Fruit fly (Drosophila melanogaster) whole organism, embryonic: ENCODE results near the gene Vps26.
A peak's percentile ranks its signal among the peaks of the same experiment; 100 is the strongest.

Experiments used
- Antp ChIP-seq: fragments of 200-800 bp; sonication (Bioruptor generic); optimal IDR thresholded peaks from 3 replicates; lab custom pipeline; 2016; ENCODE audit warnings: missing biosample characterization, missing genetic modification characterization
- CG10462 ChIP-seq: fragments of 200-800 bp; sonication (Bioruptor generic); optimal IDR thresholded peaks from 2 replicates; lab custom pipeline; 2016; ENCODE audit warnings: missing biosample characterization, missing genetic modification characterization
- CG10543 ChIP-seq: fragments of 200-800 bp; sonication (Bioruptor generic); optimal IDR thresholded peaks from 3 replicates; lab custom pipeline; 2017; ENCODE audit warnings: missing biosample characterization, mild to moderate bottlenecking, missing genetic modification characterization, moderate library complexity
- CG10565 ChIP-seq: fragments of 200-800 bp; sonication (Bioruptor generic); optimal IDR thresholded peaks from 3 replicates; lab custom pipeline; 2016; ENCODE audit warnings: missing biosample characterization, mild to moderate bottlenecking, missing genetic modification characterization
- CG10979 ChIP-seq: fragments of 200-800 bp; sonication (Bioruptor generic); optimal IDR thresholded peaks from 2 replicates; lab custom pipeline; 2018; ENCODE audit warnings: missing biosample characterization, mild to moderate bottlenecking, missing genetic modification characterization, moderate library complexity
- CG11504 ChIP-seq: fragments of 200-800 bp; sonication (Bioruptor generic); optimal IDR thresholded peaks from 3 replicates; lab custom pipeline; 2019; ENCODE audit warnings: missing biosample characterization, mild to moderate bottlenecking, missing genetic modification characterization, moderate library complexity
- CG12104 ChIP-seq: fragments of 200-800 bp; sonication (Bioruptor generic); optimal IDR thresholded peaks from 3 replicates; lab custom pipeline; 2016; ENCODE audit warnings: missing biosample characterization, missing genetic modification characterization
- CG12219 ChIP-seq: fragments of 200-800 bp; sonication (Bioruptor generic); optimal IDR thresholded peaks from 3 replicates; lab custom pipeline; 2018; ENCODE audit warnings: missing biosample characterization, mild to moderate bottlenecking, missing genetic modification characterization
- CG13894 ChIP-seq: fragments of 200-800 bp; sonication (Bioruptor generic); optimal IDR thresholded peaks from 3 replicates; lab custom pipeline; 2018; ENCODE audit warnings: missing biosample characterization, mild to moderate bottlenecking, missing genetic modification characterization, moderate library complexity
- CG14050 ChIP-seq: fragments of 200-800 bp; sonication (Bioruptor generic); IDR thresholded peaks from 3 replicates; pipeline ENCODE4 v1.3.6; 2022; ENCODE audit warnings: missing biosample characterization, missing genetic modification characterization
- CG14667 ChIP-seq: fragments of 200-800 bp; sonication (Bioruptor generic); IDR thresholded peaks from 2 replicates; pipeline ENCODE4 v1.3.6; 2022; ENCODE audit warnings: missing biosample characterization, missing genetic modification characterization
- CG1602 ChIP-seq: fragments of 200-800 bp; sonication (Bioruptor generic); optimal IDR thresholded peaks from 3 replicates; lab custom pipeline; 2016; ENCODE audit warnings: missing biosample characterization, missing genetic modification characterization
- CG17568 ChIP-seq: fragments of 200-800 bp; sonication (Bioruptor generic); optimal IDR thresholded peaks from 2 replicates; lab custom pipeline; 2018; ENCODE audit warnings: missing biosample characterization, mild to moderate bottlenecking, missing genetic modification characterization, moderate library complexity
- CG31441 ChIP-seq: fragments of 200-800 bp; sonication (Bioruptor generic); IDR thresholded peaks from 2 replicates; pipeline ENCODE4 v1.3.6; 2022; ENCODE audit warnings: missing biosample characterization, missing genetic modification characterization
- CG32532 ChIP-seq: fragments of 200-800 bp; sonication (Bioruptor generic); IDR thresholded peaks from 2 replicates; pipeline ENCODE4 v1.3.6; 2022; ENCODE audit warnings: missing biosample characterization, missing genetic modification characterization
- CG3847 ChIP-seq: fragments of 200-800 bp; sonication (Bioruptor generic); IDR thresholded peaks from 2 replicates; pipeline ENCODE4 v1.3.6; 2022; ENCODE audit warnings: missing biosample characterization, missing genetic modification characterization
- CG4730 ChIP-seq: fragments of 200-800 bp; sonication (Bioruptor generic); IDR thresholded peaks from 2 replicates; pipeline ENCODE4 v1.3.6; 2022; ENCODE audit warnings: missing biosample characterization, missing genetic modification characterization
- CG7745 ChIP-seq: fragments of 200-800 bp; sonication (Bioruptor generic); optimal IDR thresholded peaks from 2 replicates; lab custom pipeline; 2018; ENCODE audit warnings: missing biosample characterization, mild to moderate bottlenecking, missing genetic modification characterization, moderate library complexity
- CG9215 ChIP-seq: fragments of 200-800 bp; sonication (Bioruptor generic); IDR thresholded peaks from 2 replicates; pipeline ENCODE4 v1.3.6; 2022; ENCODE audit warnings: missing biosample characterization, missing genetic modification characterization
- Dad ChIP-seq: fragments of 200-800 bp; sonication (Bioruptor generic); optimal IDR thresholded peaks from 3 replicates; lab custom pipeline; 2016; ENCODE audit warnings: missing biosample characterization, missing genetic modification characterization
- Dll ChIP-seq: fragments of 200-800 bp; sonication (Bioruptor generic); IDR thresholded peaks from 4 replicates; pipeline ENCODE4 v1.3.6; 2022; ENCODE audit warnings: missing biosample characterization, missing genetic modification characterization; ENCODE audit not compliant: partially characterized antibody
- Dref ChIP-seq: fragments of 200-800 bp; sonication (Bioruptor generic); IDR thresholded peaks from 2 replicates; pipeline ENCODE4 v1.3.6; 2022; ENCODE audit warnings: missing biosample characterization, missing genetic modification characterization
- Ets65A ChIP-seq: fragments of 200-800 bp; sonication (Bioruptor generic); peaks from one replicate; lab custom pipeline; 2016; ENCODE audit warnings: missing biosample characterization, missing genetic modification characterization
- H15 ChIP-seq: fragments of 200-800 bp; sonication (Bioruptor generic); IDR thresholded peaks from 3 replicates; pipeline ENCODE4 v1.3.6; 2022; ENCODE audit warnings: missing biosample characterization, missing genetic modification characterization
- HmgZ ChIP-seq: fragments of 200-800 bp; sonication (Bioruptor generic); optimal IDR thresholded peaks from 2 replicates; lab custom pipeline; 2018; ENCODE audit warnings: missing biosample characterization, mild to moderate bottlenecking, missing genetic modification characterization
- Lhr ChIP-seq: fragments of 200-800 bp; sonication (Bioruptor generic); optimal IDR thresholded peaks from 3 replicates; lab custom pipeline; 2017; ENCODE audit warnings: mild to moderate bottlenecking, missing biosample characterization, missing genetic modification reagents, missing genetic modification characterization
- Mrtf ChIP-seq: fragments of 200-800 bp; sonication (Bioruptor generic); IDR thresholded peaks from 3 replicates; pipeline ENCODE4 v1.3.6; 2022; ENCODE audit warnings: missing biosample characterization, missing genetic modification characterization
- Oaz ChIP-seq: fragments of 200-800 bp; sonication (Bioruptor generic); IDR thresholded peaks from 2 replicates; pipeline ENCODE4 v1.3.6; 2022; ENCODE audit warnings: missing biosample characterization, missing genetic modification characterization
- Oli ChIP-seq: fragments of 200-800 bp; sonication (Bioruptor generic); optimal IDR thresholded peaks from 2 replicates; lab custom pipeline; 2018; ENCODE audit warnings: missing biosample characterization, mild to moderate bottlenecking, missing genetic modification characterization, moderate library complexity
- Poxn ChIP-seq: fragments of 200-800 bp; sonication (Bioruptor generic); IDR thresholded peaks from 2 replicates; pipeline ENCODE4 v1.3.6; 2022; ENCODE audit warnings: missing biosample characterization, missing genetic modification characterization
- Rx ChIP-seq: fragments of 200-800 bp; sonication (Bioruptor generic); IDR thresholded peaks from 2 replicates; pipeline ENCODE4 v1.3.6; 2022; ENCODE audit warnings: missing biosample characterization, missing genetic modification characterization
- Six4 ChIP-seq: fragments of 200-800 bp; sonication (Bioruptor generic); optimal IDR thresholded peaks from 2 replicates; lab custom pipeline; 2016; ENCODE audit warnings: missing biosample characterization, missing genetic modification characterization
- Sry-β ChIP-seq: fragments of 200-800 bp; sonication (Bioruptor generic); optimal IDR thresholded peaks from 2 replicates; lab custom pipeline; 2018; ENCODE audit warnings: missing biosample characterization, mild to moderate bottlenecking, missing genetic modification characterization, moderate library complexity
- az2 ChIP-seq: fragments of 200-800 bp; sonication (Bioruptor generic); optimal IDR thresholded peaks from 3 replicates; lab custom pipeline; 2016; ENCODE audit warnings: missing biosample characterization, missing genetic modification characterization
- btn ChIP-seq: fragments of 200-800 bp; sonication (Bioruptor generic); optimal IDR thresholded peaks from 2 replicates; lab custom pipeline; 2016; ENCODE audit warnings: missing biosample characterization, missing genetic modification characterization
- cg ChIP-seq: fragments of 200-800 bp; sonication (Bioruptor generic); optimal IDR thresholded peaks from 3 replicates; lab custom pipeline; 2019; ENCODE audit warnings: missing biosample characterization, mild to moderate bottlenecking, missing genetic modification characterization, moderate library complexity
- chinmo ChIP-seq: fragments of 200-800 bp; sonication (Bioruptor generic); IDR thresholded peaks from 4 replicates; pipeline ENCODE4 v1.3.6; 2022; ENCODE audit warnings: missing biosample characterization, missing genetic modification characterization; ENCODE audit not compliant: partially characterized antibody
- crol ChIP-seq: fragments of 200-800 bp; sonication (Bioruptor generic); IDR thresholded peaks from 2 replicates; pipeline ENCODE4 v1.3.6; 2022; ENCODE audit warnings: missing biosample characterization, missing genetic modification characterization
- cwo ChIP-seq: fragments of 200-800 bp; sonication (Bioruptor generic); optimal IDR thresholded peaks from 3 replicates; lab custom pipeline; 2017; ENCODE audit warnings: missing biosample characterization, missing genetic modification characterization, mild to moderate bottlenecking, moderate library complexity, missing genetic modification reagents
- exex ChIP-seq: fragments of 200-800 bp; sonication (Bioruptor generic); optimal IDR thresholded peaks from 4 replicates; lab custom pipeline; 2018; ENCODE audit warnings: missing biosample characterization, mild to moderate bottlenecking, missing genetic modification characterization, moderate library complexity
- fd64A ChIP-seq: fragments of 200-800 bp; sonication (Bioruptor generic); optimal IDR thresholded peaks from 3 replicates; lab custom pipeline; 2018; ENCODE audit warnings: missing biosample characterization, mild to moderate bottlenecking, missing genetic modification characterization
- ham ChIP-seq: fragments of 200-800 bp; sonication (Bioruptor generic); IDR thresholded peaks from 2 replicates; pipeline ENCODE4 v1.3.6; 2022; ENCODE audit warnings: missing biosample characterization, missing genetic modification characterization
- luna ChIP-seq: fragments of 200-800 bp; sonication (Bioruptor generic); optimal IDR thresholded peaks from 2 replicates; lab custom pipeline; 2016; ENCODE audit warnings: missing biosample characterization, missing genetic modification characterization
- mirr ChIP-seq: fragments of 200-800 bp; sonication (Bioruptor generic); optimal IDR thresholded peaks from 3 replicates; lab custom pipeline; 2018; ENCODE audit warnings: missing biosample characterization, mild to moderate bottlenecking, missing genetic modification characterization
- nerfin-2 ChIP-seq: fragments of 200-800 bp; sonication (Bioruptor generic); IDR thresholded peaks from 2 replicates; pipeline ENCODE4 v1.3.6; 2022; ENCODE audit warnings: missing biosample characterization, missing genetic modification characterization; ENCODE audit not compliant: partially characterized antibody
- peb ChIP-seq: fragments of 200-800 bp; sonication (Bioruptor generic); IDR thresholded peaks from 2 replicates; pipeline ENCODE4 v1.3.6; 2022; ENCODE audit warnings: missing biosample characterization, missing genetic modification characterization
- pnt ChIP-seq: fragments of 200-800 bp; sonication (Bioruptor generic); optimal IDR thresholded peaks from 3 replicates; lab custom pipeline; 2016; ENCODE audit warnings: missing biosample characterization, missing genetic modification characterization
- sens ChIP-seq: fragments of 200-800 bp; sonication (Bioruptor generic); peaks from one replicate; lab custom pipeline; 2016; ENCODE audit warnings: missing biosample characterization, missing genetic modification characterization
- sim ChIP-seq: fragments of 200-800 bp; sonication (Bioruptor generic); IDR thresholded peaks from 2 replicates; pipeline ENCODE4 v1.3.6; 2022; ENCODE audit warnings: missing biosample characterization, missing genetic modification characterization
- sug ChIP-seq: fragments of 200-800 bp; optimal IDR thresholded peaks from 2 replicates; lab custom pipeline; 2019; ENCODE audit warnings: missing biosample characterization, mild to moderate bottlenecking, missing genetic modification characterization, moderate library complexity
- twi ChIP-seq: fragments of 200-800 bp; optimal IDR thresholded peaks from 2 replicates; lab custom pipeline; 2019; ENCODE audit warnings: missing biosample characterization, mild to moderate bottlenecking, missing genetic modification characterization, moderate library complexity
- unc-4 ChIP-seq: fragments of 200-800 bp; sonication (Bioruptor generic); IDR thresholded peaks from 2 replicates; pipeline ENCODE4 v1.3.6; 2022; ENCODE audit warnings: missing biosample characterization, missing genetic modification characterization; ENCODE audit not compliant: partially characterized antibody
- wor ChIP-seq: fragments of 200-800 bp; sonication (Bioruptor generic); IDR thresholded peaks from 2 replicates; pipeline ENCODE4 v1.3.6; 2022; ENCODE audit warnings: missing biosample characterization, missing genetic modification characterization

Vps26 gene

dm6 chrX:1847735-1848134 is 25.9 kb upstream of the Vps26 start (continued):
- no peak for TF ChIP-seq Dad
- no peak for TF ChIP-seq Six4 (GFP tag; lab: Kevin White, UChicago)
- TF ChIP-seq Ets65A (GFP tag; lab: Kevin White, UChicago): no peak
- TF ChIP-seq cwo: peak; percentile 54
- peak; percentile 63 for TF ChIP-seq sug
- TF ChIP-seq Dref (GFP tag; lab: Robert Waterston, UW): no peak
- TF ChIP-seq CG9215: no peak
- no peak for TF ChIP-seq unc-4 (GFP tag; lab: Robert Waterston, UW)
- TF ChIP-seq CG17568 (GFP tag; lab: Kevin White, UChicago): no peak
- TF ChIP-seq wor (GFP tag; lab: Robert Waterston, UW): no peak
- TF ChIP-seq CG31441 (GFP tag; lab: Robert Waterston, UW): no peak
- no peak for TF ChIP-seq sim (GFP tag; lab: Robert Waterston, UW)
- peak; percentile 1 for TF ChIP-seq exex
- no peak for TF ChIP-seq Lhr (GFP tag; lab: Kevin White, UChicago)
- no peak for TF ChIP-seq luna (GFP tag; lab: Kevin White, UChicago)
- TF ChIP-seq CG7745 (tag; lab: Kevin White, UChicago): no peak
- TF ChIP-seq Antp (GFP tag; lab: Kevin White, UChicago): no peak
- no peak for TF ChIP-seq btn
- TF ChIP-seq Rx (GFP tag; lab: Robert Waterston, UW): no peak
- no peak for TF ChIP-seq CG14667 (GFP tag; lab: Robert Waterston, UW)
- TF ChIP-seq CG4730: no peak
- TF ChIP-seq cg (GFP tag; lab: Kevin White, UChicago): no peak
- TF ChIP-seq Mrtf: no peak
- no peak for TF ChIP-seq pnt
- TF ChIP-seq az2: no peak
- TF ChIP-seq Poxn (GFP tag; lab: Robert Waterston, UW): no peak
- no peak for TF ChIP-seq CG10565 (GFP tag; lab: Kevin White, UChicago)
- no peak for TF ChIP-seq Oaz
- no peak for TF ChIP-seq CG10462 (GFP tag; lab: Kevin White, UChicago)

dm6 chrX:1848624-1849198 is 24.9 kb upstream of the Vps26 start:
- TF ChIP-seq nerfin-2 (no peak), sug (peak; percentile 51), ham (no peak), CG13894 (tag; lab: Kevin White, UChicago) (peak; percentile 31), twi (tag; lab: Kevin White, UChicago) (peak; percentile 69), CG1602 (no peak), peb (no peak), sens (peak; percentile 32), CG10979 (tag; lab: Kevin White, UChicago) (no peak), crol (GFP tag; lab: Robert Waterston, UW) (no peak), fd64A (GFP tag; lab: Kevin White, UChicago) (no peak), CG11504 (tag; lab: Kevin White, UChicago) (no peak), CG14050 (no peak), HmgZ (tag; lab: Kevin White, UChicago) (no peak), CG3847 (GFP tag; lab: Robert Waterston, UW) (no peak), CG10543 (GFP tag; lab: Kevin White, UChicago) (peak; percentile 60), CG32532 (GFP tag; lab: Robert Waterston, UW) (peak; percentile 30; the same call in 1 of the 2 replicates), H15 (no peak), chinmo (GFP tag; lab: Robert Waterston, UW) (no peak), Dll (GFP tag; lab: Robert Waterston, UW) (no peak), Oli (no peak), Sry-β (GFP tag; lab: Kevin White, UChicago) (no peak), CG12219 (no peak), Mrtf (no peak), mirr (GFP tag; lab: Kevin White, UChicago) (peak; percentile 73), CG12104 (GFP tag; lab: Kevin White, UChicago) (no peak)
